Worm (Caenorhabditis elegans) whole organism, L3 larva: ENCODE results near the gene trpa-1.

Source experiments
- elt-2 ChIP-seq: sonication (generic microtip); optimal IDR thresholded peaks from 2 replicates; lab custom pipeline; 2016; ENCODE audit warnings: missing genetic modification reagents, mild to moderate bottlenecking, missing genetic modification characterization, missing compliant biosample characterization
- fos-1 ChIP-seq: fragments of 150-350 bp; optimal IDR thresholded peaks from 2 replicates; lab custom pipeline; 2014; ENCODE audit warnings: missing biosample characterization, missing genetic modification characterization
- lin-39 ChIP-seq: fragments of 150-350 bp; optimal IDR thresholded peaks from 2 replicates; lab custom pipeline; 2018; ENCODE audit warnings: missing biosample characterization, missing genetic modification reagents, missing genetic modification characterization
- nhr-28 ChIP-seq: fragments of 150-350 bp; optimal IDR thresholded peaks from 2 replicates; lab custom pipeline; 2014; ENCODE audit warnings: missing biosample characterization, missing genetic modification characterization
- pqm-1 ChIP-seq: fragments of 150-350 bp; optimal IDR thresholded peaks from 2 replicates; lab custom pipeline; 2017; ENCODE audit warnings: missing biosample characterization, missing genetic modification characterization, inconsistent platforms
- skn-1 ChIP-seq: fragments of 150-350 bp; optimal IDR thresholded peaks from 2 replicates; lab custom pipeline; 2014; ENCODE audit warnings: missing biosample characterization, missing genetic modification characterization
- snpc-4 ChIP-seq: fragments of 150-350 bp; optimal IDR thresholded peaks from 2 replicates; lab custom pipeline; 2014; ENCODE audit warnings: missing biosample characterization, missing genetic modification characterization
- ztf-11 ChIP-seq: fragments of 150-350 bp; optimal IDR thresholded peaks from 2 replicates; lab custom pipeline; 2014; ENCODE audit warnings: missing biosample characterization, missing genetic modification characterization

- TF ChIP-seq fos-1 (tag; lab: Kevin White, UChicago) (no peak), pqm-1 (tag; lab: Kevin White, UChicago) (no peak), snpc-4 (tag; lab: Kevin White, UChicago) (no peak), elt-2 (tag; lab: Kevin White, UChicago) (no peak), nhr-28 (tag; lab: Kevin White, UChicago) (no peak), skn-1 (tag; lab: Kevin White, UChicago) (no peak), ztf-11 (tag; lab: Kevin White, UChicago) (no peak), lin-39 (tag; lab: Kevin White, UChicago) (no peak)
Measured at ce11 chrIV:11864226-11864625, at the start of gene trpa-1.
